Worm (Caenorhabditis elegans) whole organism, young adult: Measurements from ENCODE around the gene pes-10.

Source experiments
- B0019.2 ChIP-seq: fragments of 200-800 bp; sonication (Bioruptor generic); conservative IDR thresholded peaks from 2 replicates; pipeline ENCODE4 v1.3.6; 2022; ENCODE audit warnings: missing genetic modification reagents, missing genetic modification characterization, missing compliant biosample characterization
- B0336.3 ChIP-seq: fragments of 200-800 bp; sonication (Bioruptor generic); IDR thresholded peaks from 2 replicates; pipeline ENCODE4 v1.3.6; 2022; ENCODE audit warnings: missing genetic modification characterization, missing compliant biosample characterization
- C06A6.2 ChIP-seq: fragments of 200-800 bp; sonication (Bioruptor generic); conservative IDR thresholded peaks from 2 replicates; pipeline ENCODE4 v1.3.6; 2022; ENCODE audit warnings: missing genetic modification characterization, missing compliant biosample characterization
- F22D6.2 ChIP-seq: sonication (generic microtip); optimal IDR thresholded peaks from 2 replicates; lab custom pipeline; 2016; ENCODE audit warnings: mild to moderate bottlenecking, missing genetic modification characterization, missing compliant biosample characterization
- K12H6.12 ChIP-seq: fragments of 200-800 bp; sonication (Bioruptor generic); optimal IDR thresholded peaks from 2 replicates; lab custom pipeline; 2018; ENCODE audit warnings: mild to moderate bottlenecking, missing genetic modification characterization, missing compliant biosample characterization
- T26A5.8 ChIP-seq: sonication (generic microtip); optimal IDR thresholded peaks from 2 replicates; lab custom pipeline; 2016; ENCODE audit warnings: missing genetic modification characterization, missing compliant biosample characterization
- Y53F4B.3 ChIP-seq: fragments of 200-800 bp; sonication (Bioruptor generic); IDR thresholded peaks from 2 replicates; pipeline ENCODE4 v1.3.6; 2022; ENCODE audit warnings: missing genetic modification reagents, missing genetic modification characterization, missing compliant biosample characterization
- ama-1 ChIP-seq, 3 experiments: fragments of 150-350 bp in 1 of 3; sonication (generic microtip) in 2 of 3; optimal IDR thresholded peaks; 2 replicates each; lab custom pipeline; 2014 to 2018; ENCODE audit warnings: missing biosample characterization in 2 of 3, missing genetic modification characterization in 2 of 3, missing genetic modification reagents in 2 of 3
- ceh-79 ChIP-seq: sonication (generic microtip); optimal IDR thresholded peaks from 2 replicates; lab custom pipeline; 2017; ENCODE audit warnings: mild to moderate bottlenecking, missing genetic modification characterization, missing compliant biosample characterization
- die-1 ChIP-seq: sonication (generic microtip); optimal IDR thresholded peaks from 2 replicates; lab custom pipeline; 2016; ENCODE audit warnings: missing genotype, mild to moderate bottlenecking, missing genetic modification characterization, missing compliant biosample characterization
- efl-1 ChIP-seq: fragments of 150-350 bp; optimal IDR thresholded peaks from 2 replicates; lab custom pipeline; 2014; ENCODE audit warnings: missing biosample characterization, missing genetic modification reagents, missing genetic modification characterization
- egl-44 ChIP-seq: fragments of 200-800 bp; sonication (Bioruptor generic); IDR thresholded peaks from 2 replicates; pipeline ENCODE4 v1.3.6; 2022; ENCODE audit warnings: missing genetic modification reagents, missing genetic modification characterization, missing compliant biosample characterization
- hmg-1.2 ChIP-seq: fragments of 200-800 bp; sonication (Bioruptor generic); IDR thresholded peaks from 2 replicates; pipeline ENCODE4 v1.3.6; 2022; ENCODE audit warnings: missing genetic modification reagents, missing genetic modification characterization, missing compliant biosample characterization
- hrde-1 ChIP-seq: sonication (generic microtip); optimal IDR thresholded peaks from 2 replicates; lab custom pipeline; 2016; ENCODE audit warnings: missing genetic modification characterization, mild to moderate bottlenecking, missing compliant biosample characterization, moderate library complexity, missing genotype, missing genetic modification reagents, borderline replicate concordance
- hsf-1 ChIP-seq: fragments of 200-800 bp; sonication (Bioruptor generic); IDR thresholded peaks from 2 replicates; pipeline ENCODE4 v1.3.6; 2022; ENCODE audit warnings: missing genetic modification reagents, missing genetic modification characterization, missing compliant biosample characterization
- let-526 ChIP-seq: fragments of 200-800 bp; sonication (Bioruptor generic); IDR thresholded peaks from 2 replicates; pipeline ENCODE4 v1.3.6; 2022; ENCODE audit warnings: missing genetic modification reagents, missing genetic modification characterization, missing compliant biosample characterization
- lin-35 ChIP-seq, 3 experiments: fragments of 150-350 bp in 2 of 3; sonication (generic microtip) in 1 of 3; optimal IDR thresholded peaks; 2 replicates each; lab custom pipeline; 2014 to 2018; ENCODE audit warnings: missing biosample characterization in 3 of 3, missing genetic modification characterization in 3 of 3, missing genetic modification reagents in 3 of 3
- lir-1 ChIP-seq: fragments of 200-800 bp; sonication (Bioruptor generic); conservative IDR thresholded peaks from 2 replicates; pipeline ENCODE4 v1.3.6; 2022; ENCODE audit warnings: missing genetic modification reagents, missing genetic modification characterization, missing compliant biosample characterization
- lsl-1 ChIP-seq: fragments of 200-800 bp; sonication (Bioruptor generic); optimal IDR thresholded peaks from 2 replicates; lab custom pipeline; 2018; ENCODE audit warnings: mild to moderate bottlenecking, missing genetic modification characterization, moderate library complexity, missing compliant biosample characterization
- madf-10 ChIP-seq: sonication (generic microtip); optimal IDR thresholded peaks from 2 replicates; lab custom pipeline; 2016; ENCODE audit warnings: mild to moderate bottlenecking, missing genetic modification characterization, missing compliant biosample characterization
- madf-6 ChIP-seq: fragments of 200-800 bp; sonication (Bioruptor generic); IDR thresholded peaks from 2 replicates; pipeline ENCODE4 v1.3.6; 2022; ENCODE audit warnings: missing genetic modification reagents, missing genetic modification characterization, missing compliant biosample characterization
- mel-28 ChIP-seq: sonication (generic microtip); optimal IDR thresholded peaks from 2 replicates; lab custom pipeline; 2016; ENCODE audit warnings: borderline replicate concordance, mild to moderate bottlenecking, missing genetic modification characterization, missing compliant biosample characterization
- nfya-2 ChIP-seq: fragments of 200-800 bp; sonication (Bioruptor generic); IDR thresholded peaks from 2 replicates; pipeline ENCODE4 v1.3.6; 2022; ENCODE audit warnings: missing genetic modification reagents, missing genetic modification characterization, missing compliant biosample characterization
- nhr-179 ChIP-seq: sonication (generic microtip); optimal IDR thresholded peaks from 2 replicates; lab custom pipeline; 2016; ENCODE audit warnings: mild to moderate bottlenecking, missing genetic modification characterization, missing compliant biosample characterization
- nhr-90 ChIP-seq: sonication (generic microtip); optimal IDR thresholded peaks from 2 replicates; lab custom pipeline; 2016; ENCODE audit warnings: missing genotype, mild to moderate bottlenecking, missing genetic modification characterization, missing compliant biosample characterization
- pha-4 ChIP-seq: fragments of 150-350 bp; sonication (generic microtip); optimal IDR thresholded peaks from 2 replicates; lab custom pipeline; 2014; ENCODE audit warnings: missing biosample characterization, missing genetic modification reagents, missing genetic modification characterization
- repo-1 ChIP-seq: sonication (generic microtip); optimal IDR thresholded peaks from 2 replicates; lab custom pipeline; 2017; ENCODE audit warnings: mild to moderate bottlenecking, missing genetic modification characterization, missing compliant biosample characterization
- rpc-1 ChIP-seq, 2 experiments: fragments of 150-350 bp in 1 of 2; sonication (generic microtip) in 1 of 2; optimal IDR thresholded peaks; 2 replicates each; lab custom pipeline; 2014 to 2018; ENCODE audit warnings: missing biosample characterization in 1 of 2, missing genetic modification characterization in 1 of 2, missing genetic modification reagents in 1 of 2, missing genotype in 1 of 2
- sdz-38 ChIP-seq: sonication (generic microtip); optimal IDR thresholded peaks from 2 replicates; lab custom pipeline; 2016; ENCODE audit warnings: missing genotype, missing genetic modification characterization, missing compliant biosample characterization
- snpc-1.3 ChIP-seq: sonication (generic microtip); optimal IDR thresholded peaks from 2 replicates; lab custom pipeline; 2017; ENCODE audit warnings: missing genetic modification characterization, mild to moderate bottlenecking, missing compliant biosample characterization, antibody characterized with exemption, moderate library complexity, missing genotype, missing genetic modification reagents; ENCODE audit not compliant: insufficient read depth
- snpc-4 ChIP-seq, 5 experiments: fragments of 150-350 bp in 1 of 5; sonication (generic microtip) in 4 of 5; optimal IDR thresholded peaks; 2 replicates each; lab custom pipeline; 2014 to 2018; ENCODE audit warnings: missing genetic modification characterization in 5 of 5, missing biosample characterization in 3 of 5, antibody characterized with exemption in 2 of 5, mild to moderate bottlenecking in 2 of 5, missing compliant biosample characterization in 2 of 5, missing genotype in 2 of 5, moderate library complexity in 2 of 5, missing genetic modification reagents in 1 of 5
- tbx-9 ChIP-seq: sonication (generic microtip); optimal IDR thresholded peaks from 2 replicates; lab custom pipeline; 2016; ENCODE audit warnings: borderline replicate concordance, missing genetic modification characterization, inconsistent platforms, missing compliant biosample characterization
- zfh-2 ChIP-seq: fragments of 200-800 bp; sonication (Bioruptor generic); conservative IDR thresholded peaks from 2 replicates; pipeline ENCODE4 v1.3.6; 2022; ENCODE audit warnings: missing genetic modification reagents, missing genetic modification characterization, missing compliant biosample characterization
- ztf-22 ChIP-seq: fragments of 200-800 bp; sonication (Bioruptor generic); optimal IDR thresholded peaks from 2 replicates; lab custom pipeline; 2018; ENCODE audit warnings: mild to moderate bottlenecking, missing genetic modification characterization, moderate library complexity, missing compliant biosample characterization
- ztf-28 ChIP-seq: fragments of 200-800 bp; sonication (Bioruptor generic); IDR thresholded peaks from 2 replicates; pipeline ENCODE4 v1.3.6; 2022; ENCODE audit warnings: missing genetic modification reagents, missing genetic modification characterization, missing compliant biosample characterization
- ztf-6 ChIP-seq: fragments of 200-800 bp; sonication (Bioruptor generic); IDR thresholded peaks from 2 replicates; pipeline ENCODE4 v1.3.6; 2022; ENCODE audit warnings: missing genetic modification reagents, missing genetic modification characterization, missing compliant biosample characterization

Gene pes-10

ce11 chrII:12799927-12800522, 47.6 kb downstream of the pes-10 start (continued):
- TF ChIP-seq ztf-22 (GFP tag; lab: Kevin White, UChicago) (no peak), nfya-2 (GFP tag; lab: Robert Waterston, UW) (no peak), lin-35 (GFP tag; optimal IDR thresholded peaks at IDR 0.05; lab: Kevin White, UChicago) (peak; percentile 26 to 68 (median 49)), die-1 (tag; lab: Kevin White, UChicago) (no peak), F22D6.2 (no peak), ztf-6 (GFP tag; lab: Robert Waterston, UW) (no peak), hmg-1.2 (GFP tag; lab: Robert Waterston, UW) (peak; percentile 54), snpc-1.3 (tag; lab: Kevin White, UChicago) (peak; percentile 50), K12H6.12 (tag; lab: Kevin White, UChicago) (no peak), sdz-38 (tag; lab: Kevin White, UChicago) (no peak), efl-1 (GFP tag; lab: Kevin White, UChicago) (peak; percentile 98), ceh-79 (tag; lab: Kevin White, UChicago) (no peak), Y53F4B.3 (GFP tag; lab: Robert Waterston, UW) (no peak), tbx-9 (tag; lab: Kevin White, UChicago) (no peak), B0019.2 (GFP tag; lab: Robert Waterston, UW) (peak; percentile 52), repo-1 (tag; lab: Kevin White, UChicago) (no peak), C06A6.2 (GFP tag; lab: Robert Waterston, UW) (no peak), B0336.3 (GFP tag; lab: Robert Waterston, UW) (peak; percentile 54), egl-44 (GFP tag; lab: Robert Waterston, UW) (no peak), hrde-1 (tag; lab: Kevin White, UChicago) (peak; percentile 56), mel-28 (tag; lab: Kevin White, UChicago) (no peak), madf-6 (GFP tag; lab: Robert Waterston, UW) (peak; percentile 97), madf-10 (tag; lab: Kevin White, UChicago) (no peak), lsl-1 (GFP tag; lab: Kevin White, UChicago) (peak; percentile 97), T26A5.8 (no peak), ztf-28 (GFP tag; lab: Robert Waterston, UW) (peak; percentile 79; the same call in 1 of the 2 replicates), zfh-2 (GFP tag; lab: Robert Waterston, UW) (no peak), ama-1 (optimal IDR thresholded peaks at IDR 0.05; lab: Kevin White, UChicago) (no peak), ama-1 (GFP tag; optimal IDR thresholded peaks at IDR 0.05; lab: Kevin White, UChicago) (no peak), nhr-90 (tag; lab: Kevin White, UChicago) (no peak), nhr-179 (no peak), pha-4 (tag; lab: Kevin White, UChicago) (no peak), lir-1 (no peak), let-526 (GFP tag; lab: Robert Waterston, UW) (no peak), rpc-1 (optimal IDR thresholded peaks at IDR 0.05; lab: Kevin White, UChicago) (no peak), rpc-1 (tag; optimal IDR thresholded peaks at IDR 0.05; lab: Kevin White, UChicago) (no peak)

DNA sequence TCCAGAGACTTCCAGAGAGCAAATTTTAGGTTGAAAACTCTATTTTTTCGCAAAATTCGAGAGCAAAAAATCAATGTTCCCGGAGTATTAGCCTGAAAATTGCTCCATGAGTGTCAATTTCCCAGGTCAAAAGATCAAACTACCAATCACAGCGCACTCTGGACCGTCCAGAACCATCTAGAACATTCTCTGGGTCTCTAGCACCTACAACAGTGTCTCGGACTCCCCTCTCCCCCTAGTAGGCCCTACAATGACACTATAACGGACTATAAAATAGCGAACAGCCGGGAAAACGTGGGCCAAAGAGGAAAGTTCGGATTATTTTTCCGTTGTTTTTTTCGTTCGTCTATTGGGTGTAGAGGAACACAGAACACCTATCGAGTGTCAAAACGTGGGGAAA, 48.3 kb downstream of the pes-10 start:
- peak; percentile 79 for TF ChIP-seq hsf-1 (GFP tag; lab: Robert Waterston, UW)
- TF ChIP-seq snpc-4 (GFP tag; optimal IDR thresholded peaks at IDR 0.05; lab: Kevin White, UChicago) = no peak
- TF ChIP-seq snpc-4 (tag; optimal IDR thresholded peaks at IDR 0.05; lab: Kevin White, UChicago) = no peak
- TF ChIP-seq, all 124 proteins: peak for 1
